Worm (Caenorhabditis elegans) whole organism, L2 larva: ENCODE measurements around the gene cox-14.

Source experiments
- F13H6.1 ChIP-seq: sonication (generic microtip); optimal IDR thresholded peaks from 2 replicates; lab custom pipeline; 2016; ENCODE audit warnings: missing genetic modification characterization, missing compliant biosample characterization
- lin-13 ChIP-seq: fragments of 150-350 bp; optimal IDR thresholded peaks from 2 replicates; lab custom pipeline; 2014; ENCODE audit warnings: missing biosample characterization, missing genetic modification reagents, missing genetic modification characterization
- lin-39 ChIP-seq: fragments of 150-350 bp; optimal IDR thresholded peaks from 2 replicates; lab custom pipeline; 2014; ENCODE audit warnings: missing biosample characterization, missing genetic modification reagents, missing genetic modification characterization
- mdl-1 ChIP-seq, 2 experiments: fragments of 150-350 bp in 1 of 2; sonication (generic microtip) in 1 of 2; optimal IDR thresholded peaks; 2 replicates each; lab custom pipeline; 2017; ENCODE audit warnings: missing biosample characterization in 2 of 2, missing genetic modification characterization in 2 of 2
- skn-1 ChIP-seq: sonication (generic microtip); optimal IDR thresholded peaks from 2 replicates; lab custom pipeline; 2017; ENCODE audit warnings: missing biosample characterization, missing genetic modification characterization
- snpc-4 ChIP-seq: fragments of 150-350 bp; optimal IDR thresholded peaks from 2 replicates; lab custom pipeline; 2014; ENCODE audit warnings: missing biosample characterization, missing genetic modification characterization

- TF ChIP-seq snpc-4 (no peak), lin-13 (no peak), mdl-1 (tag; optimal IDR thresholded peaks at IDR 0.05; lab: Kevin White, UChicago) (no peak), skn-1 (tag; lab: Kevin White, UChicago) (no peak), lin-39 (tag; lab: Kevin White, UChicago) (no peak), F13H6.1 (tag; lab: Kevin White, UChicago) (no peak)
Measured at ce11 chrIII:10258641-10259040, 39.9 kb downstream of the cox-14 start, which contains the start of gene rip-1.
